Worm (Caenorhabditis elegans) whole organism, midembryonic: ENCODE data around the gene C06E4.3.

Experiments used
- T22C8.4 ChIP-seq: fragments of 200-800 bp; sonication (Bioruptor generic); IDR thresholded peaks from 2 replicates; pipeline ENCODE4 v1.3.6; 2022; ENCODE audit warnings: missing genetic modification characterization, missing compliant biosample characterization
- cog-1 ChIP-seq: sonication (generic microtip); optimal IDR thresholded peaks from 2 replicates; lab custom pipeline; 2016; ENCODE audit warnings: missing genetic modification characterization, missing compliant biosample characterization
- flt-1 ChIP-seq: fragments of 200-800 bp; sonication (Bioruptor generic); IDR thresholded peaks from 2 replicates; pipeline ENCODE4 v1.3.6; 2022; ENCODE audit warnings: missing genetic modification characterization, missing compliant biosample characterization
- klf-2 ChIP-seq: fragments of 200-800 bp; sonication (Bioruptor generic); conservative IDR thresholded peaks from 2 replicates; pipeline ENCODE4 v1.3.6; 2022; ENCODE audit warnings: missing genetic modification reagents, missing genetic modification characterization, missing compliant biosample characterization
- ref-1 ChIP-seq: fragments of 200-800 bp; sonication (Bioruptor generic); conservative IDR thresholded peaks from 2 replicates; pipeline ENCODE4 v1.3.6; 2022; ENCODE audit warnings: missing genetic modification reagents, missing genetic modification characterization, missing compliant biosample characterization
- tab-1 ChIP-seq: fragments of 200-800 bp; sonication (Bioruptor generic); IDR thresholded peaks from 2 replicates; pipeline ENCODE4 v1.3.6; 2022; ENCODE audit warnings: missing genetic modification characterization, missing compliant biosample characterization
- ztf-23 ChIP-seq: fragments of 200-800 bp; sonication (Bioruptor generic); IDR thresholded peaks from 2 replicates; pipeline ENCODE4 v1.3.6; 2022; ENCODE audit warnings: missing genetic modification reagents, missing genetic modification characterization, missing compliant biosample characterization
- ztf-29 ChIP-seq: fragments of 200-800 bp; sonication (Bioruptor generic); IDR thresholded peaks from 2 replicates; pipeline ENCODE4 v1.3.6; 2022; ENCODE audit warnings: missing genetic modification reagents, missing genetic modification characterization, missing compliant biosample characterization

- TF ChIP-seq flt-1 (GFP tag; lab: Robert Waterston, UW) (no peak), ztf-23 (no peak), tab-1 (GFP tag; lab: Robert Waterston, UW) (no peak), ref-1 (GFP tag; lab: Robert Waterston, UW) (no peak), klf-2 (no peak), T22C8.4 (no peak), ztf-29 (GFP tag; lab: Robert Waterston, UW) (no peak), cog-1 (tag; lab: Kevin White, UChicago) (no peak)
These were observed 49.0 kb downstream of the C06E4.3 start for ce11 chrIV:7309678-7310077.
